Worm (Caenorhabditis elegans) whole organism, mixed stage, embryonic: ENCODE results near the gene F07F6.7.

Source experiments
- M03D4.4 ChIP-seq: sonication (generic microtip); optimal IDR thresholded peaks from 2 replicates; lab custom pipeline; 2017; ENCODE audit warnings: mild to moderate bottlenecking, missing genetic modification characterization, missing compliant biosample characterization
- bed-3 ChIP-seq: fragments of 200-800 bp; sonication (Bioruptor generic); optimal IDR thresholded peaks from 3 replicates; lab custom pipeline; 2018; ENCODE audit warnings: mild to moderate bottlenecking, missing genetic modification characterization, moderate library complexity, missing compliant biosample characterization
- blmp-1 ChIP-seq: fragments of 150-350 bp; optimal IDR thresholded peaks from 2 replicates; lab custom pipeline; 2014; ENCODE audit warnings: missing biosample characterization, missing genetic modification characterization
- ceh-39 ChIP-seq: fragments of 150-350 bp; optimal IDR thresholded peaks from 2 replicates; lab custom pipeline; 2014; ENCODE audit warnings: missing biosample characterization, missing genetic modification characterization
- ceh-43 ChIP-seq: fragments of 200-800 bp; sonication (Bioruptor generic); optimal IDR thresholded peaks from 2 replicates; lab custom pipeline; 2018; ENCODE audit warnings: mild to moderate bottlenecking, missing genetic modification characterization, moderate library complexity, missing compliant biosample characterization
- ceh-83 ChIP-seq: fragments of 200-800 bp; sonication (Bioruptor generic); optimal IDR thresholded peaks from 2 replicates; lab custom pipeline; 2018; ENCODE audit warnings: mild to moderate bottlenecking, missing genetic modification characterization, missing compliant biosample characterization
- ces-1 ChIP-seq: fragments of 150-350 bp; optimal IDR thresholded peaks from 2 replicates; lab custom pipeline; 2014; ENCODE audit warnings: missing biosample characterization, missing genetic modification reagents, missing genetic modification characterization
- drap-1 ChIP-seq: fragments of 200-800 bp; sonication (Bioruptor generic); optimal IDR thresholded peaks from 3 replicates; lab custom pipeline; 2018; ENCODE audit warnings: mild to moderate bottlenecking, missing genetic modification characterization, missing compliant biosample characterization
- elt-3 ChIP-seq: fragments of 150-350 bp; optimal IDR thresholded peaks from 2 replicates; lab custom pipeline; 2014; ENCODE audit warnings: missing biosample characterization, missing genetic modification characterization
- flh-1 ChIP-seq: fragments of 200-800 bp; sonication (Bioruptor generic); optimal IDR thresholded peaks from 2 replicates; lab custom pipeline; 2018; ENCODE audit warnings: mild to moderate bottlenecking, missing genetic modification characterization, moderate library complexity, missing compliant biosample characterization
- hlh-1 ChIP-seq: fragments of 150-350 bp; optimal IDR thresholded peaks from 2 replicates; lab custom pipeline; 2014; ENCODE audit warnings: missing biosample characterization, missing genetic modification reagents, missing genetic modification characterization
- lin-32 ChIP-seq: fragments of 200-800 bp; sonication (Bioruptor generic); optimal IDR thresholded peaks from 2 replicates; lab custom pipeline; 2018; ENCODE audit warnings: mild to moderate bottlenecking, missing genetic modification characterization, missing compliant biosample characterization
- lsy-2 ChIP-seq: fragments of 150-350 bp; optimal IDR thresholded peaks from 2 replicates; lab custom pipeline; 2014; ENCODE audit warnings: missing biosample characterization, missing genetic modification characterization
- mab-5 ChIP-seq: fragments of 150-350 bp; optimal IDR thresholded peaks from 2 replicates; lab custom pipeline; 2014; ENCODE audit warnings: missing biosample characterization, missing genetic modification characterization
- mep-1 ChIP-seq: fragments of 150-350 bp; optimal IDR thresholded peaks from 2 replicates; lab custom pipeline; 2017; ENCODE audit warnings: missing biosample characterization, missing genetic modification reagents, missing genetic modification characterization, inconsistent platforms
- mls-2 ChIP-seq: sonication (generic microtip); optimal IDR thresholded peaks from 2 replicates; lab custom pipeline; 2016; ENCODE audit warnings: mild to moderate bottlenecking, missing genetic modification characterization, moderate library complexity, missing compliant biosample characterization
- nhr-12 ChIP-seq: fragments of 150-350 bp; optimal IDR thresholded peaks from 2 replicates; lab custom pipeline; 2014; ENCODE audit warnings: missing biosample characterization, missing genetic modification characterization
- nhr-2 ChIP-seq: fragments of 150-350 bp; optimal IDR thresholded peaks from 2 replicates; lab custom pipeline; 2014; ENCODE audit warnings: missing biosample characterization, missing genetic modification characterization
- nhr-237 ChIP-seq: fragments of 150-350 bp; optimal IDR thresholded peaks from 2 replicates; lab custom pipeline; 2014; ENCODE audit warnings: missing biosample characterization, missing genetic modification characterization
- nhr-28 ChIP-seq: fragments of 150-350 bp; optimal IDR thresholded peaks from 2 replicates; lab custom pipeline; 2014; ENCODE audit warnings: missing biosample characterization, missing genetic modification characterization
- nhr-76 ChIP-seq: sonication (generic microtip); optimal IDR thresholded peaks from 2 replicates; lab custom pipeline; 2017; ENCODE audit warnings: missing biosample characterization, missing genetic modification characterization
- pha-4 ChIP-seq: fragments of 150-350 bp; optimal IDR thresholded peaks from 2 replicates; lab custom pipeline; 2018; ENCODE audit warnings: missing biosample characterization, missing genetic modification reagents, missing genetic modification characterization
- sem-2 ChIP-seq: fragments of 200-800 bp; sonication (Bioruptor generic); optimal IDR thresholded peaks from 2 replicates; lab custom pipeline; 2018; ENCODE audit warnings: mild to moderate bottlenecking, missing genetic modification characterization, missing compliant biosample characterization
- snpc-4 ChIP-seq: fragments of 150-350 bp; optimal IDR thresholded peaks from 2 replicates; lab custom pipeline; 2014; ENCODE audit warnings: missing biosample characterization, missing genetic modification characterization
- sptf-1 ChIP-seq: sonication (generic microtip); optimal IDR thresholded peaks from 2 replicates; lab custom pipeline; 2017; ENCODE audit warnings: mild to moderate bottlenecking, missing genetic modification characterization, moderate library complexity, missing compliant biosample characterization
- tbx-8 ChIP-seq: fragments of 200-800 bp; sonication (Bioruptor generic); optimal IDR thresholded peaks from 2 replicates; lab custom pipeline; 2018; ENCODE audit warnings: mild to moderate bottlenecking, missing genetic modification characterization, moderate library complexity, missing compliant biosample characterization
- unc-120 ChIP-seq: sonication (generic microtip); optimal IDR thresholded peaks from 2 replicates; lab custom pipeline; 2017; ENCODE audit warnings: missing genetic modification characterization, missing compliant biosample characterization; ENCODE audit not compliant: poor library complexity, severe bottlenecking
- unc-39 ChIP-seq: fragments of 150-350 bp; optimal IDR thresholded peaks from 2 replicates; lab custom pipeline; 2014; ENCODE audit warnings: missing biosample characterization, missing genetic modification characterization
- unc-62 ChIP-seq: fragments of 150-350 bp; optimal IDR thresholded peaks from 2 replicates; lab custom pipeline; 2014; ENCODE audit warnings: missing biosample characterization, missing genetic modification reagents, missing genetic modification characterization
- zip-8 ChIP-seq: fragments of 150-350 bp; optimal IDR thresholded peaks from 2 replicates; lab custom pipeline; 2014; ENCODE audit warnings: missing biosample characterization, missing genetic modification characterization
- ztf-11 ChIP-seq: fragments of 150-350 bp; optimal IDR thresholded peaks from 2 replicates; lab custom pipeline; 2014; ENCODE audit warnings: missing biosample characterization, missing genetic modification characterization

The F07F6.7 gene

ce11 chrII:5447381-5447780, 23.7 kb upstream of the F07F6.7 start, which contains the start of gene cex-1:
cex-1 (plus strand) TSS chrII:5447681.
- no peak for TF ChIP-seq lsy-2
- TF ChIP-seq drap-1 (GFP tag; lab: Kevin White, UChicago) = no peak
- TF ChIP-seq nhr-28 (tag; lab: Kevin White, UChicago) = no peak
- no peak for TF ChIP-seq sptf-1 (tag; lab: Kevin White, UChicago)
- no peak for TF ChIP-seq tbx-8 (GFP tag; lab: Kevin White, UChicago)
- TF ChIP-seq nhr-12 (tag; lab: Kevin White, UChicago) = no peak
- no peak for TF ChIP-seq sem-2 (GFP tag; lab: Kevin White, UChicago)
- no peak for TF ChIP-seq ces-1
- TF ChIP-seq mls-2 (tag; lab: Kevin White, UChicago) = no peak
- no peak for TF ChIP-seq snpc-4
- no peak for TF ChIP-seq ceh-83 (GFP tag; lab: Kevin White, UChicago)
- TF ChIP-seq nhr-76 (tag; lab: Kevin White, UChicago) = no peak
- TF ChIP-seq unc-120 (tag; lab: Kevin White, UChicago) = no peak
- TF ChIP-seq zip-8 = no peak
- no peak for TF ChIP-seq elt-3 (tag; lab: Kevin White, UChicago)
- TF ChIP-seq M03D4.4 = no peak
- no peak for TF ChIP-seq unc-62
- TF ChIP-seq ceh-39 (tag; lab: Kevin White, UChicago) = no peak

- no peak for TF ChIP-seq drap-1 (GFP tag; lab: Kevin White, UChicago)
- no peak for TF ChIP-seq sptf-1 (tag; lab: Kevin White, UChicago)
- no peak for TF ChIP-seq unc-120 (tag; lab: Kevin White, UChicago)
- no peak for TF ChIP-seq ztf-11 (tag; lab: Kevin White, UChicago)
- no peak for TF ChIP-seq sem-2 (GFP tag; lab: Kevin White, UChicago)
- no peak for TF ChIP-seq unc-62
- TF ChIP-seq mls-2 (tag; lab: Kevin White, UChicago) = no peak
- TF ChIP-seq ceh-43 (GFP tag; lab: Kevin White, UChicago) = no peak
- TF ChIP-seq ces-1 = no peak
These were observed 22.8 kb upstream of the F07F6.7 start, which contains the start of gene nmr-1 for ce11 chrII:5446506-5446905. nmr-1 (minus strand) TSS chrII:5446606.

- TF ChIP-seq ces-1 (no peak), lin-32 (GFP tag; lab: Kevin White, UChicago) (no peak), flh-1 (GFP tag; lab: Kevin White, UChicago) (no peak), nhr-2 (tag; lab: Kevin White, UChicago) (no peak), ceh-83 (GFP tag; lab: Kevin White, UChicago) (no peak), nhr-237 (no peak), mep-1 (tag; lab: Kevin White, UChicago) (no peak), tbx-8 (GFP tag; lab: Kevin White, UChicago) (no peak), bed-3 (GFP tag; lab: Kevin White, UChicago) (no peak), pha-4 (no peak), unc-120 (tag; lab: Kevin White, UChicago) (no peak), ceh-43 (GFP tag; lab: Kevin White, UChicago) (no peak), nhr-28 (tag; lab: Kevin White, UChicago) (no peak), hlh-1 (tag; lab: Kevin White, UChicago) (no peak), lsy-2 (no peak), mls-2 (tag; lab: Kevin White, UChicago) (no peak)
These were observed 13.9 kb upstream of the F07F6.7 start, which contains the start of gene F07F6.1 for ce11 chrII:5437586-5437985. F07F6.1 (plus strand) TSS chrII:5437886.

- no peak for TF ChIP-seq nhr-237
These were observed 13.2 kb upstream of the F07F6.7 start, which contains the start of gene dct-5 for ce11 chrII:5436833-5437232. dct-5 (minus strand) TSS chrII:5436933.

ce11 chrII:5433069-5433468, 9.4 kb upstream of the F07F6.7 start, which contains the start of gene srx-114:
srx-114 (minus strand) TSS chrII:5433169.
- TF ChIP-seq unc-39 (tag; lab: Kevin White, UChicago) (no peak), tbx-8 (GFP tag; lab: Kevin White, UChicago) (no peak), mab-5 (tag; lab: Kevin White, UChicago) (no peak), M03D4.4 (no peak), blmp-1 (tag; lab: Kevin White, UChicago) (no peak), snpc-4 (no peak), drap-1 (GFP tag; lab: Kevin White, UChicago) (no peak), lin-32 (GFP tag; lab: Kevin White, UChicago) (no peak), nhr-12 (tag; lab: Kevin White, UChicago) (no peak), lsy-2 (no peak), ceh-83 (GFP tag; lab: Kevin White, UChicago) (no peak)
